Worm (Caenorhabditis elegans) whole organism, L3 larva: Measurements from ENCODE around the gene sek-1.
A peak's percentile ranks its signal among the peaks of the same experiment; 100 is the strongest.

Experiments
- R02D3.7 ChIP-seq: fragments of 150-350 bp; optimal IDR thresholded peaks from 2 replicates; lab custom pipeline; 2014; ENCODE audit warnings: missing biosample characterization, missing genetic modification characterization
- ZK546.5 ChIP-seq: sonication (generic microtip); optimal IDR thresholded peaks from 2 replicates; lab custom pipeline; 2017; ENCODE audit warnings: missing biosample characterization, missing genetic modification characterization
- aly-2 ChIP-seq: fragments of 150-350 bp; optimal IDR thresholded peaks from 2 replicates; lab custom pipeline; 2014; ENCODE audit warnings: missing biosample characterization, missing genetic modification characterization
- ama-1 ChIP-seq: fragments of 150-350 bp; optimal IDR thresholded peaks from 2 replicates; lab custom pipeline; 2018
- ceh-16 ChIP-seq: sonication (generic microtip); optimal IDR thresholded peaks from 2 replicates; lab custom pipeline; 2017; ENCODE audit warnings: missing biosample characterization, missing genetic modification characterization
- ceh-28 ChIP-seq: fragments of 150-350 bp; optimal IDR thresholded peaks from 2 replicates; lab custom pipeline; 2014; ENCODE audit warnings: missing biosample characterization, missing genetic modification reagents, missing genetic modification characterization
- ceh-82 ChIP-seq: fragments of 150-350 bp; optimal IDR thresholded peaks from 2 replicates; lab custom pipeline; 2014; ENCODE audit warnings: missing biosample characterization, missing genetic modification characterization
- ceh-9 ChIP-seq: sonication (generic microtip); optimal IDR thresholded peaks from 2 replicates; lab custom pipeline; 2018; ENCODE audit warnings: missing biosample characterization, missing genetic modification characterization
- daf-12 ChIP-seq: fragments of 150-350 bp; optimal IDR thresholded peaks from 2 replicates; lab custom pipeline; 2014; ENCODE audit warnings: missing biosample characterization, missing genetic modification reagents, missing genetic modification characterization
- egl-27 ChIP-seq: sonication (generic microtip); optimal IDR thresholded peaks from 4 replicates; lab custom pipeline; 2017; ENCODE audit warnings: missing biosample characterization, missing genetic modification reagents, missing genetic modification characterization
- egl-5 ChIP-seq: fragments of 150-350 bp; optimal IDR thresholded peaks from 2 replicates; lab custom pipeline; 2017; ENCODE audit warnings: missing biosample characterization, missing genetic modification reagents, missing genetic modification characterization, inconsistent platforms
- elt-1 ChIP-seq: fragments of 150-350 bp; optimal IDR thresholded peaks from 2 replicates; lab custom pipeline; 2014; ENCODE audit warnings: missing biosample characterization, missing genetic modification characterization
- elt-2 ChIP-seq: sonication (generic microtip); optimal IDR thresholded peaks from 2 replicates; lab custom pipeline; 2016; ENCODE audit warnings: missing genetic modification reagents, mild to moderate bottlenecking, missing genetic modification characterization, missing compliant biosample characterization
- elt-3 ChIP-seq, 3 experiments: fragments of 150-350 bp in 1 of 3; sonication (generic microtip) in 2 of 3; optimal IDR thresholded peaks; 2 replicates in 2 of 3; 4 replicates in 1 of 3; lab custom pipeline; 2014 to 2017; ENCODE audit warnings: missing biosample characterization in 3 of 3, missing genetic modification characterization in 3 of 3
- eor-1 ChIP-seq, 2 experiments: fragments of 150-350 bp; optimal IDR thresholded peaks; 2 replicates each; lab custom pipeline; 2014 to 2018; ENCODE audit warnings: missing biosample characterization in 2 of 2, missing genetic modification characterization in 2 of 2
- fkh-10 ChIP-seq: sonication (generic microtip); optimal IDR thresholded peaks from 2 replicates; lab custom pipeline; 2017; ENCODE audit warnings: missing biosample characterization, missing genetic modification reagents, missing genetic modification characterization
- fkh-2 ChIP-seq: fragments of 150-350 bp; optimal IDR thresholded peaks from 2 replicates; lab custom pipeline; 2014; ENCODE audit warnings: missing biosample characterization, missing genetic modification reagents, missing genetic modification characterization
- fos-1 ChIP-seq: fragments of 150-350 bp; optimal IDR thresholded peaks from 2 replicates; lab custom pipeline; 2014; ENCODE audit warnings: missing biosample characterization, missing genetic modification characterization
- hmg-11 ChIP-seq: sonication (generic microtip); optimal IDR thresholded peaks from 2 replicates; lab custom pipeline; 2016; ENCODE audit warnings: missing genetic modification characterization, missing compliant biosample characterization
- jun-1 ChIP-seq: fragments of 150-350 bp; optimal IDR thresholded peaks from 2 replicates; lab custom pipeline; 2014; ENCODE audit warnings: missing biosample characterization, missing genetic modification reagents, missing genetic modification characterization
- lin-15B ChIP-seq: fragments of 150-350 bp; optimal IDR thresholded peaks from 2 replicates; lab custom pipeline; 2014; ENCODE audit warnings: missing biosample characterization, missing genetic modification characterization
- lin-39 ChIP-seq: fragments of 150-350 bp; optimal IDR thresholded peaks from 2 replicates; lab custom pipeline; 2018; ENCODE audit warnings: missing biosample characterization, missing genetic modification reagents, missing genetic modification characterization
- lsy-12 ChIP-seq: sonication (generic microtip); optimal IDR thresholded peaks from 2 replicates; lab custom pipeline; 2016; ENCODE audit warnings: mild to moderate bottlenecking, missing genetic modification characterization, missing compliant biosample characterization
- mdl-1 ChIP-seq: fragments of 150-350 bp; optimal IDR thresholded peaks from 2 replicates; lab custom pipeline; 2014; ENCODE audit warnings: missing biosample characterization, missing genetic modification characterization
- mml-1 ChIP-seq: fragments of 150-350 bp; sonication (generic microtip); optimal IDR thresholded peaks from 3 replicates; lab custom pipeline; 2014; ENCODE audit warnings: missing biosample characterization, missing genetic modification characterization
- nfya-1 ChIP-seq: sonication (generic microtip); optimal IDR thresholded peaks from 2 replicates; lab custom pipeline; 2017; ENCODE audit warnings: missing genetic modification characterization, mild to moderate bottlenecking, missing compliant biosample characterization, antibody characterized with exemption, moderate library complexity; ENCODE audit not compliant: insufficient read depth
- nhr-11 ChIP-seq: fragments of 150-350 bp; optimal IDR thresholded peaks from 2 replicates; lab custom pipeline; 2014; ENCODE audit warnings: missing biosample characterization, missing genetic modification characterization
- nhr-12 ChIP-seq: fragments of 150-350 bp; optimal IDR thresholded peaks from 2 replicates; lab custom pipeline; 2014; ENCODE audit warnings: missing biosample characterization, missing genetic modification characterization
- nhr-23 ChIP-seq: fragments of 150-350 bp; optimal IDR thresholded peaks from 2 replicates; lab custom pipeline; 2014; ENCODE audit warnings: missing biosample characterization, missing genetic modification reagents, missing genetic modification characterization
- nhr-237 ChIP-seq: fragments of 150-350 bp; optimal IDR thresholded peaks from 2 replicates; lab custom pipeline; 2014; ENCODE audit warnings: missing biosample characterization, missing genetic modification characterization
- nhr-25 ChIP-seq: sonication (generic microtip); optimal IDR thresholded peaks from 2 replicates; lab custom pipeline; 2017; ENCODE audit warnings: missing biosample characterization, missing genetic modification characterization
- nhr-28 ChIP-seq: fragments of 150-350 bp; optimal IDR thresholded peaks from 2 replicates; lab custom pipeline; 2014; ENCODE audit warnings: missing biosample characterization, missing genetic modification characterization
- nhr-43 ChIP-seq: sonication (generic microtip); optimal IDR thresholded peaks from 2 replicates; lab custom pipeline; 2016; ENCODE audit warnings: mild to moderate bottlenecking, missing genetic modification characterization, missing compliant biosample characterization; ENCODE audit not compliant: poor library complexity, severe bottlenecking
- nhr-67 ChIP-seq: fragments of 150-350 bp; optimal IDR thresholded peaks from 2 replicates; lab custom pipeline; 2014; ENCODE audit warnings: missing biosample characterization, missing genetic modification characterization
- nhr-76 ChIP-seq: fragments of 150-350 bp; sonication (generic microtip); optimal IDR thresholded peaks from 5 replicates; lab custom pipeline; 2014; ENCODE audit warnings: missing biosample characterization, missing genetic modification characterization
- nhr-77 ChIP-seq: fragments of 150-350 bp; optimal IDR thresholded peaks from 2 replicates; lab custom pipeline; 2014; ENCODE audit warnings: missing biosample characterization, missing genetic modification characterization
- pha-4 ChIP-seq: fragments of 150-350 bp; optimal IDR thresholded peaks from 2 replicates; lab custom pipeline; 2014; ENCODE audit warnings: missing biosample characterization, missing genetic modification reagents, missing genetic modification characterization
- pqm-1 ChIP-seq: fragments of 150-350 bp; optimal IDR thresholded peaks from 2 replicates; lab custom pipeline; 2017; ENCODE audit warnings: missing biosample characterization, missing genetic modification characterization, inconsistent platforms
- sea-2 ChIP-seq: fragments of 150-350 bp; sonication (generic microtip); optimal IDR thresholded peaks from 4 replicates; lab custom pipeline; 2014; ENCODE audit warnings: missing biosample characterization, missing genetic modification reagents, missing genetic modification characterization
- skn-1 ChIP-seq: fragments of 150-350 bp; optimal IDR thresholded peaks from 2 replicates; lab custom pipeline; 2014; ENCODE audit warnings: missing biosample characterization, missing genetic modification characterization
- snpc-4 ChIP-seq: fragments of 150-350 bp; optimal IDR thresholded peaks from 2 replicates; lab custom pipeline; 2014; ENCODE audit warnings: missing biosample characterization, missing genetic modification characterization
- tbx-2 ChIP-seq: sonication (generic microtip); optimal IDR thresholded peaks from 2 replicates; lab custom pipeline; 2016; ENCODE audit warnings: mild to moderate bottlenecking, missing genetic modification characterization, missing compliant biosample characterization
- unc-39 ChIP-seq: sonication (generic microtip); optimal IDR thresholded peaks from 4 replicates; lab custom pipeline; 2017; ENCODE audit warnings: missing biosample characterization, missing genetic modification characterization
- unc-62 ChIP-seq: fragments of 150-350 bp; sonication (generic microtip); optimal IDR thresholded peaks from 4 replicates; lab custom pipeline; 2014; ENCODE audit warnings: missing biosample characterization, missing genetic modification reagents, missing genetic modification characterization
- zag-1 ChIP-seq: fragments of 150-350 bp; optimal IDR thresholded peaks from 2 replicates; lab custom pipeline; 2014; ENCODE audit warnings: missing biosample characterization, missing genetic modification characterization
- ztf-11 ChIP-seq: fragments of 150-350 bp; optimal IDR thresholded peaks from 2 replicates; lab custom pipeline; 2014; ENCODE audit warnings: missing biosample characterization, missing genetic modification characterization
- ztf-4 ChIP-seq: fragments of 150-350 bp; optimal IDR thresholded peaks from 2 replicates; lab custom pipeline; 2014; ENCODE audit warnings: missing biosample characterization, missing genetic modification characterization

The sek-1 gene

DNA sequence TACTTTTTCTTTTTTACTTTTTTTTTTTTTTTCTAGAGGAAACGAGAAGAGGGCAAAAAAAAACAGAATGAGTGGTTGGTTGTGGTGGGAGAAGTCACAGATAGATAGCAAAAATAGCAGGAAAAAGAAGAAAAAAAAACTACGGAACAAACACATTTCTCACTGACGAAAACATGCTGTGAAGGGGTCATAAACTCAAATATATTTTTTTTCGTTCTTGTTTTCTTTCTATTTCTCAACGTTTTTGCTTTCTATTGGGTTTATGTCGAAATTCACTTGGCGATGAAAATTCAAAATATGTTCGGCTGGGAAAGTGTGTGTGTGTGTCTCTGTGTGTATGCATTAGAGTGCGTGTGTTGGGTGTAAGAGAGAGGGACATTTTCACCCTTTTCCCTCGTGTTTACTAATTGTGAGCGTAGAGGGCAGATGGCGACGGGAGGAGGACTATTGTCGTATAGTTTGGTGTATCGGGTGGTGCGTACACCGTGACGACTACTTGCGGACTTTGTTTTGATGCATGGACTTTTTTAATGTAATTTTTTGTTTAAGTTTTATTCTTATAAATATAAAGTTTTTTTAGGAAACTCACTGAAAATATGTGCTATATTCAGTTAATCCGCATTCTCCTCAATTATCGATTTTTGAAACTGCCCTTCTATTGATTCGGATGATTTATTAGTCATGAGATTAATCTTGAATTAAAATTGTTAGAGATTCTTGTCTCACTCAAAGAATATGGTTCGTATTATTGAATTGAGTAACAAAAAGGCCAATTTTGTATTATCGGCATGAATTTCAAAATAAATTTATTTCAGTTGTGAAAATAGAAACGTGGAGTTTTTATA is 7.0 kb upstream of the sek-1 start:
- TF ChIP-seq fkh-2 (no peak), R02D3.7 (tag; lab: Kevin White, UChicago) (no peak), ceh-9 (no peak), lin-15B (peak; percentile 37), unc-39 (no peak), jun-1 (tag; lab: Kevin White, UChicago) (no peak), ceh-82 (tag; lab: Kevin White, UChicago) (no peak), nhr-23 (no peak), ceh-16 (tag; lab: Kevin White, UChicago) (no peak), zag-1 (no peak), lin-39 (tag; lab: Kevin White, UChicago) (peak; percentile 65), pha-4 (tag; lab: Kevin White, UChicago) (peak; percentile 80), egl-5 (peak; percentile 19), mdl-1 (tag; lab: Kevin White, UChicago) (no peak), eor-1 (tag; optimal IDR thresholded peaks at IDR 0.05; lab: Kevin White, UChicago) (no peak), skn-1 (no peak), egl-27 (tag; lab: Kevin White, UChicago) (no peak), nhr-76 (tag; lab: Kevin White, UChicago) (no peak), aly-2 (tag; lab: Kevin White, UChicago) (no peak), nhr-28 (tag; lab: Kevin White, UChicago) (no peak), nhr-25 (tag; lab: Kevin White, UChicago) (peak; percentile 58), daf-12 (tag; lab: Kevin White, UChicago) (no peak), hmg-11 (tag; lab: Kevin White, UChicago) (peak; percentile 84), ztf-4 (no peak), ama-1 (lab: Kevin White, UChicago) (no peak), nhr-77 (tag; lab: Kevin White, UChicago) (no peak), nhr-67 (tag; lab: Kevin White, UChicago) (no peak), snpc-4 (peak; percentile 27), nfya-1 (tag; lab: Kevin White, UChicago) (peak; percentile 68), fos-1 (no peak), ztf-11 (tag; lab: Kevin White, UChicago) (no peak), fkh-10 (no peak), nhr-43 (tag; lab: Kevin White, UChicago) (no peak), nhr-237 (tag; lab: Kevin White, UChicago) (no peak), sea-2 (GFP tag; lab: Kevin White, UChicago) (peak; percentile 38), nhr-11 (tag; lab: Kevin White, UChicago) (no peak), tbx-2 (no peak), mml-1 (no peak), elt-3 (tag; optimal IDR thresholded peaks at IDR 0.05; lab: Kevin White, UChicago) (no peak), ZK546.5 (tag; lab: Kevin White, UChicago) (no peak), nhr-12 (tag; lab: Kevin White, UChicago) (no peak), elt-1 (no peak), unc-62 (GFP tag; lab: Kevin White, UChicago) (no peak), ceh-28 (tag; lab: Kevin White, UChicago) (peak; percentile 56), lsy-12 (tag; lab: Kevin White, UChicago) (no peak), elt-2 (tag; lab: Kevin White, UChicago) (peak; percentile 41), pqm-1 (tag; lab: Kevin White, UChicago) (peak; percentile 24)
